ENCODE assay signal across 5 worm cellular contexts in the genomic region with DNA sequence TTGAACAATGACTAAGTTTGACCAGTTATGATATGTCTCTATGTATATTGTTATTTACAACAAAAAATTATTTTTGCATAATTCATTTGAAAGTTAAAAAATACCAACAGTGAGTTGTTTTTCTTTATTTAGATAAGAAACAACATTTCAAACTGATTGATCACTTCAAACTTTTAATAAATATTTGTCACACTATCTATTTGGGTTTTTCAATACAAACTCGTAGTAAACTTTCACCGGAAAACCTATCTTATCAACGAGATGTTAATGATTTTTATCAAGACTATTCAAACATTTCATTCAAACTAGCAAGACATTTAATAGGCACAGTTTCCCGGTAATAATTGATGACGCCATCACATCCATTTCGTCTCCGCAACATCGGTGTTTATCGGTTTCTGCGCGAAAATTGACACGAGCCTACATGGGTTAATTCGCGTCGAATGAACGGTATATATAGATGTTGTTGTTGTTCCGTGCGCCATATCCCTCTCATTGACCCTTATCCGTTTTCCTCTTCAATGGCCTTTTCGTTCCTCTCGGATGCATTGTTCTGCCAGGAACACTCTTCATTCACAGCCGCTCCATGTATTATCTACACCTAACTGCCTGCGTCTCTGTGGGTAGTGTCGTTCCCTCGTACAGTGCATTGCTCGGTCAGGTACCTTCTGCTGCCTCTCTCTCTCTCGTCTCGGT.
TF ChIP-seq lines count a peak whose summit lies in the region.

No protein-coding gene starts in this region.

TF ChIP-seq in whole organism, L1 larva, 84 proteins besides CTCF, POLR2A, EP300 and RAD21:
- TF ChIP-seq grh-1 (GFP tag; IDR thresholded peaks at IDR 0.05; lab: Robert Waterston, UW) (no peak), elt-2 (tag; optimal IDR thresholded peaks at IDR 0.05; lab: Kevin White, UChicago) (peak; percentile 57), tlp-1 (tag; optimal IDR thresholded peaks at IDR 0.05; lab: Kevin White, UChicago) (peak; percentile 17), mep-1 (tag; optimal IDR thresholded peaks at IDR 0.05; lab: Kevin White, UChicago) (peak; percentile 32)

TF ChIP-seq in whole organism, L3 larva, 47 proteins besides CTCF, POLR2A, EP300 and RAD21:
- peak; percentile 57 for TF ChIP-seq elt-2 (tag; optimal IDR thresholded peaks at IDR 0.05; lab: Kevin White, UChicago)
- peak; percentile 31 for TF ChIP-seq pha-4 (tag; optimal IDR thresholded peaks at IDR 0.05; lab: Kevin White, UChicago)
- no peak for TF ChIP-seq nhr-77 (tag; optimal IDR thresholded peaks at IDR 0.05; lab: Kevin White, UChicago)

TF ChIP-seq in whole organism, early embryonic, 17 proteins besides CTCF, POLR2A, EP300 and RAD21:
- TF ChIP-seq B0310.2 (tag; optimal IDR thresholded peaks at IDR 0.05; lab: Kevin White, UChicago) (no peak), flt-1 (GFP tag; IDR thresholded peaks at IDR 0.05; lab: Robert Waterston, UW) (0 out of 2 replicates have a peak, but pooled peaks have one; percentile 3)

TF ChIP-seq in whole organism, midembryonic, 9 proteins besides CTCF, POLR2A, EP300 and RAD21:
- TF ChIP-seq flt-1 (GFP tag; IDR thresholded peaks at IDR 0.05; lab: Robert Waterston, UW): peak; percentile 68
- TF ChIP-seq ztf-23 (GFP tag; IDR thresholded peaks at IDR 0.05; lab: Robert Waterston, UW): no peak
- no peak for TF ChIP-seq ztf-29 (GFP tag; IDR thresholded peaks at IDR 0.05; lab: Robert Waterston, UW)
- no peak for TF ChIP-seq ref-1 (GFP tag; conservative IDR thresholded peaks at IDR 0.05; lab: Robert Waterston, UW)
- no peak for TF ChIP-seq tab-1 (GFP tag; IDR thresholded peaks at IDR 0.05; lab: Robert Waterston, UW)
- TF ChIP-seq klf-2 (GFP tag; conservative IDR thresholded peaks at IDR 0.05; lab: Robert Waterston, UW): no peak
- no peak for TF ChIP-seq med-1 (GFP tag; optimal IDR thresholded peaks at IDR 0.05; lab: Kevin White, UChicago; ENCODE audit: insufficient read depth)
- peak; percentile 34 for TF ChIP-seq cog-1 (tag; optimal IDR thresholded peaks at IDR 0.05; lab: Kevin White, UChicago)
- TF ChIP-seq T22C8.4 (GFP tag; IDR thresholded peaks at IDR 0.05; lab: Robert Waterston, UW): no peak

TF ChIP-seq in whole organism, young adult, 124 proteins besides CTCF, POLR2A, EP300 and RAD21:
- TF ChIP-seq snpc-4 (GFP tag; optimal IDR thresholded peaks at IDR 0.05; lab: Kevin White, UChicago) (no peak), snpc-4 (tag; optimal IDR thresholded peaks at IDR 0.05; lab: Kevin White, UChicago) (no peak), B0035.1 (tag; optimal IDR thresholded peaks at IDR 0.05; lab: Kevin White, UChicago) (no peak), nhr-80 (tag; optimal IDR thresholded peaks at IDR 0.05; lab: Kevin White, UChicago) (peak; percentile 47), ekl-4 (GFP tag; IDR thresholded peaks at IDR 0.05; lab: Robert Waterston, UW) (0 out of 2 replicates have a peak, but pooled peaks have one; percentile 39)
